Worm (Caenorhabditis elegans) whole organism, L4 larva: Measurements from ENCODE around the gene sdha-1.

Experiments
- ceh-32 ChIP-seq: sonication (generic microtip); optimal IDR thresholded peaks from 2 replicates; lab custom pipeline; 2016; ENCODE audit warnings: mild to moderate bottlenecking, missing genetic modification characterization, missing compliant biosample characterization; ENCODE audit not compliant: poor library complexity
- ces-1 ChIP-seq: fragments of 150-350 bp; sonication (generic microtip); optimal IDR thresholded peaks from 4 replicates; lab custom pipeline; 2014; ENCODE audit warnings: missing biosample characterization, missing genetic modification reagents, missing genetic modification characterization
- daf-16 ChIP-seq, 3 experiments: sonication (generic microtip); optimal IDR thresholded peaks; 2 replicates each; lab custom pipeline; 2016 to 2017; ENCODE audit warnings: missing genetic modification characterization in 3 of 3, missing genetic modification reagents in 3 of 3, mild to moderate bottlenecking in 2 of 3, missing compliant biosample characterization in 2 of 3, missing biosample characterization in 1 of 3, moderate library complexity in 1 of 3
- fkh-10 ChIP-seq: fragments of 150-350 bp; optimal IDR thresholded peaks from 2 replicates; lab custom pipeline; 2014; ENCODE audit warnings: missing biosample characterization, missing genetic modification reagents, missing genetic modification characterization
- nhr-11 ChIP-seq: fragments of 150-350 bp; optimal IDR thresholded peaks from 2 replicates; lab custom pipeline; 2014; ENCODE audit warnings: missing biosample characterization, missing genetic modification characterization
- nhr-237 ChIP-seq: sonication (generic microtip); optimal IDR thresholded peaks from 2 replicates; lab custom pipeline; 2017; ENCODE audit warnings: missing biosample characterization, missing genetic modification characterization
- snpc-4 ChIP-seq: fragments of 150-350 bp; optimal IDR thresholded peaks from 2 replicates; lab custom pipeline; 2014; ENCODE audit warnings: missing biosample characterization, missing genetic modification characterization
- zag-1 ChIP-seq: fragments of 150-350 bp; optimal IDR thresholded peaks from 2 replicates; lab custom pipeline; 2014; ENCODE audit warnings: missing biosample characterization, missing genetic modification characterization

ce11 chrX:8551687-8552327, 6.0 kb upstream of the sdha-1 start, which contains the start of gene dhhc-14:
- TF ChIP-seq daf-16 (GFP tag; optimal IDR thresholded peaks at IDR 0.05; lab: Kevin White, UChicago) (no peak), daf-16 (tag; optimal IDR thresholded peaks at IDR 0.05; lab: Kevin White, UChicago) (no peak), ces-1 (GFP tag; lab: Kevin White, UChicago) (peak; percentile 12), fkh-10 (GFP tag; lab: Kevin White, UChicago) (peak; percentile 1), ceh-32 (tag; lab: Kevin White, UChicago) (no peak), nhr-237 (tag; lab: Kevin White, UChicago) (no peak), nhr-11 (tag; lab: Kevin White, UChicago) (no peak), zag-1 (tag; lab: Kevin White, UChicago) (no peak), snpc-4 (tag; lab: Kevin White, UChicago) (no peak)
